Fruit fly (Drosophila melanogaster) whole organism, wandering third instar larva: ENCODE data around the gene Sp1.

Experiments used
- Abd-B ChIP-seq: fragments of >200 bp; optimal IDR thresholded peaks from 2 replicates; lab custom pipeline; 2017; ENCODE audit warnings: missing biosample characterization, missing genetic modification characterization
- CG9705 ChIP-seq: fragments of 200-800 bp; sonication (Bioruptor generic); optimal IDR thresholded peaks from 2 replicates; lab custom pipeline; 2018; ENCODE audit warnings: missing biosample characterization, mild to moderate bottlenecking, missing genetic modification characterization
- CrebA ChIP-seq: fragments of 200-800 bp; sonication (Bioruptor generic); optimal IDR thresholded peaks from 2 replicates; lab custom pipeline; 2016; ENCODE audit warnings: missing biosample characterization, mild to moderate bottlenecking, missing genetic modification characterization, borderline replicate concordance
- Dif ChIP-seq: fragments of 200-275, 200-300 bp; sonication (Bioruptor generic); optimal IDR thresholded peaks from 2 replicates; lab custom pipeline; 2018; ENCODE audit warnings: missing biosample characterization, missing genetic modification characterization; ENCODE audit not compliant: partially characterized antibody
- GATAd ChIP-seq: sonication (Bioruptor generic); optimal IDR thresholded peaks from 2 replicates; lab custom pipeline; 2016; ENCODE audit warnings: missing biosample characterization, missing genetic modification characterization
- Hnf4 ChIP-seq: fragments of 200-800 bp; sonication (Bioruptor generic); optimal IDR thresholded peaks from 2 replicates; lab custom pipeline; 2016; ENCODE audit warnings: missing biosample characterization, mild to moderate bottlenecking, missing genetic modification characterization
- Hr83 ChIP-seq: fragments of 200-300 bp; sonication (Bioruptor generic); optimal IDR thresholded peaks from 2 replicates; lab custom pipeline; 2016; ENCODE audit warnings: missing biosample characterization, mild to moderate bottlenecking, missing genetic modification characterization, moderate library complexity; ENCODE audit not compliant: poor library complexity, severe bottlenecking
- Jra ChIP-seq: sonication (Bioruptor generic); optimal IDR thresholded peaks from 2 replicates; lab custom pipeline; 2016; ENCODE audit warnings: missing biosample characterization, missing genetic modification characterization
- Mio ChIP-seq: sonication (Bioruptor generic); optimal IDR thresholded peaks from 2 replicates; lab custom pipeline; 2016; ENCODE audit warnings: missing biosample characterization, missing genetic modification characterization
- Myc ChIP-seq: fragments of >200 bp; optimal IDR thresholded peaks from 2 replicates; lab custom pipeline; 2017
- N ChIP-seq: fragments of >200 bp; optimal IDR thresholded peaks from 2 replicates; lab custom pipeline; 2018; ENCODE audit warnings: missing biosample characterization, missing external identifiers, missing genetic modification characterization
- OdsH ChIP-seq: fragments of 200-800 bp; sonication (Bioruptor generic); optimal IDR thresholded peaks from 2 replicates; lab custom pipeline; 2016; ENCODE audit warnings: missing biosample characterization, mild to moderate bottlenecking, missing genetic modification characterization
- Vsx2 ChIP-seq: fragments of 200-300, 225-300 bp; sonication (Bioruptor generic); optimal IDR thresholded peaks from 2 replicates; lab custom pipeline; 2018; ENCODE audit warnings: missing biosample characterization, missing genetic modification characterization; ENCODE audit not compliant: partially characterized antibody
- br ChIP-seq: fragments of 200-800 bp; sonication (Bioruptor generic); optimal IDR thresholded peaks from 2 replicates; lab custom pipeline; 2016; ENCODE audit warnings: missing biosample characterization, missing genetic modification characterization
- brk ChIP-seq: fragments of 200-800 bp; sonication (Bioruptor generic); optimal IDR thresholded peaks from 2 replicates; lab custom pipeline; 2016; ENCODE audit warnings: missing biosample characterization, mild to moderate bottlenecking, missing genetic modification characterization
- ey ChIP-seq: fragments of 200-800 bp; sonication (Bioruptor generic); optimal IDR thresholded peaks from 2 replicates; lab custom pipeline; 2016; ENCODE audit warnings: missing biosample characterization, missing genetic modification characterization
- foxo ChIP-seq, 2 experiments: fragments of 200-800 bp; sonication (Bioruptor generic); optimal IDR thresholded peaks; 2 replicates in 1 of 2; 3 replicates in 1 of 2; lab custom pipeline; 2016 to 2017; ENCODE audit warnings: missing biosample characterization in 2 of 2, missing genetic modification characterization in 2 of 2
- h ChIP-seq: fragments of 200-800 bp; sonication (Bioruptor generic); optimal IDR thresholded peaks from 3 replicates; lab custom pipeline; 2016; ENCODE audit warnings: missing biosample characterization, mild to moderate bottlenecking, missing genetic modification characterization
- jim ChIP-seq: fragments of 175-275, 200-325 bp; sonication (Bioruptor generic); optimal IDR thresholded peaks from 2 replicates; lab custom pipeline; 2016; ENCODE audit warnings: missing biosample characterization, mild to moderate bottlenecking, missing genetic modification characterization
- psq ChIP-seq: fragments of 200-800 bp; sonication (Bioruptor generic); optimal IDR thresholded peaks from 3 replicates; lab custom pipeline; 2017; ENCODE audit warnings: missing biosample characterization, mild to moderate bottlenecking, missing genetic modification characterization, moderate library complexity
- rgr ChIP-seq: fragments of 200-800 bp; sonication (Bioruptor generic); optimal IDR thresholded peaks from 3 replicates; lab custom pipeline; 2016; ENCODE audit warnings: missing biosample characterization, mild to moderate bottlenecking, missing genetic modification characterization
- tai ChIP-seq: sonication (Bioruptor generic); optimal IDR thresholded peaks from 2 replicates; lab custom pipeline; 2016; ENCODE audit warnings: missing biosample characterization, missing genetic modification characterization
- usp ChIP-seq: fragments of >200 bp; optimal IDR thresholded peaks from 2 replicates; lab custom pipeline; 2017; ENCODE audit warnings: missing biosample characterization, missing genetic modification characterization
- woc ChIP-seq: sonication (Bioruptor generic); optimal IDR thresholded peaks from 2 replicates; lab custom pipeline; 2016; ENCODE audit warnings: missing biosample characterization, mild to moderate bottlenecking, missing genetic modification characterization

Gene Sp1

DNA sequence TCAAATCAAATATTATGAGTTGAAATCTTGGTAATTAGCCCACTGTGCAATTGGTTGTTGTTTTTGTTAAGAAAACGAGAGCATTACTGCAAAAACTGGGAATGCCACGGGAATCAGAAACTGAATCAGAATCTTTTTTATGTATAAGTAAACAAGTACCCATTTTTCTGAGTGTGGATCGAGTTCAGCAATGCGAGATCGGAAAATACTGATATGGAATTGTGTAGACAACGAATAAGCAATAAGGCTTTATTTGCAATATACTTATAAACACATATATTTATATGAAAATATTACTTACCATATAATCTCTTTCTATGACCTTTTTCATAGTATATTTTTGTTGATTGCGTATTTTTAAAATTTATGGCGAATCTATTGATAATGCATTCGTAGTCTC is 58.5 kb downstream of the Sp1 start:
- TF ChIP-seq N (GFP tag; lab: Kevin White, UChicago) (no peak), jim (GFP tag; lab: Kevin White, UChicago) (no peak), CrebA (GFP tag; lab: Kevin White, UChicago) (no peak), brk (no peak), OdsH (GFP tag; lab: Kevin White, UChicago) (no peak), Hr83 (GFP tag; lab: Kevin White, UChicago) (no peak)
- TF ChIP-seq, all 38 proteins: peak for 0

DNA sequence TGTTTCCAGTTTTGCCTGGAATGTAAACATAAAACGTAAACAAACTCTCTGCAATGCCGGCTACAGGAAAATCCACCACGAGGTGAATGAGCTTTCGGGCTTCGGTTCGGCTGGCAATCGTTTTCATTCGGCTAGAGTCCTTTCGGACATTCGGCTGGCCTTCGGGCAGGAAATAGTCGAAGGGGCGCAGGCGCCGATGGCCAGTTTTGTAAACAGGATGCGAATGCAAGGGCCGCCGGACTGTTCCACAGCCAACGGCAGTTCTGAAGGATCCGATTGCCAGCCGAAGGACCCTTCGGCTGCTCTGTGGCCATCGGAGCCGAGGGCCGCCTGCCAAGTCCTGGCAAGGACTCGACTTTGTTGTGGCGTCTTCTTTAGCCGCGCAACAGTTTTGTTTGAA is 64.8 kb downstream of the Sp1 start:
- no peak for TF ChIP-seq Dif (GFP tag; lab: Kevin White, UChicago)
- no peak for TF ChIP-seq tai (GFP tag; lab: Kevin White, UChicago)
- TF ChIP-seq Abd-B (GFP tag; lab: Kevin White, UChicago): no peak
- TF ChIP-seq Hnf4 (GFP tag; lab: Kevin White, UChicago): no peak
- no peak for TF ChIP-seq N (GFP tag; lab: Kevin White, UChicago)
- TF ChIP-seq rgr (GFP tag; lab: Kevin White, UChicago): no peak
- no peak for TF ChIP-seq CG9705
- TF ChIP-seq Mio (GFP tag; lab: Kevin White, UChicago): no peak
- no peak for TF ChIP-seq h (GFP tag; lab: Kevin White, UChicago)
- TF ChIP-seq psq (GFP tag; lab: Kevin White, UChicago): no peak
- no peak for TF ChIP-seq Jra (GFP tag; lab: Kevin White, UChicago)
- no peak for TF ChIP-seq foxo (GFP tag; optimal IDR thresholded peaks at IDR 0.05; lab: Kevin White, UChicago)
- TF ChIP-seq GATAd (GFP tag; lab: Kevin White, UChicago): no peak
- TF ChIP-seq woc (GFP tag; lab: Kevin White, UChicago): no peak
- no peak for TF ChIP-seq br (GFP tag; lab: Kevin White, UChicago)
- no peak for TF ChIP-seq Myc (lab: Kevin White, UChicago)
- no peak for TF ChIP-seq Vsx2 (GFP tag; lab: Kevin White, UChicago)
- no peak for TF ChIP-seq ey (GFP tag; lab: Kevin White, UChicago)
- TF ChIP-seq usp (GFP tag; lab: Kevin White, UChicago): no peak
